Worm (Caenorhabditis elegans): ENCODE measurements around the gene rbr-2.

- TF ChIP-seq ham-2 (GFP tag; optimal IDR thresholded peaks at IDR 0.05) (no peak), snpc-4 (tag; optimal IDR thresholded peaks at IDR 0.05) (no peak), nhr-237 (tag; optimal IDR thresholded peaks at IDR 0.05) (no peak), nhr-76 (tag; optimal IDR thresholded peaks at IDR 0.05) (no peak), pha-4 (tag; optimal IDR thresholded peaks at IDR 0.05) (no peak), drap-1 (GFP tag; optimal IDR thresholded peaks at IDR 0.05) (no peak), unc-39 (tag; optimal IDR thresholded peaks at IDR 0.05) (no peak)
Observed at ce11 chrIV:10874527-10874926, 45.3 kb upstream of the rbr-2 start, which contains the start of gene F13E9.12.

All from whole organism, mixed stage, embryonic.